Worm (Caenorhabditis elegans) whole organism, L1 larva: ENCODE measurements around the gene sru-39.

Experiments
- ceh-63 ChIP-seq: fragments of 200-800 bp; sonication (Bioruptor generic); optimal IDR thresholded peaks from 2 replicates; lab custom pipeline; 2018; ENCODE audit warnings: mild to moderate bottlenecking, missing genetic modification characterization, missing compliant biosample characterization
- grh-1 ChIP-seq: fragments of 200-800 bp; sonication (Bioruptor generic); IDR thresholded peaks from 2 replicates; pipeline ENCODE4 v1.3.6; 2022; ENCODE audit warnings: missing genetic modification reagents, missing genetic modification characterization, missing compliant biosample characterization
- mep-1 ChIP-seq: fragments of 150-350 bp; optimal IDR thresholded peaks from 2 replicates; lab custom pipeline; 2014; ENCODE audit warnings: missing biosample characterization, missing genetic modification characterization
- nhr-237 ChIP-seq: fragments of 150-350 bp; optimal IDR thresholded peaks from 2 replicates; lab custom pipeline; 2014; ENCODE audit warnings: missing biosample characterization, missing genetic modification characterization
- pag-3 ChIP-seq: sonication (generic microtip); optimal IDR thresholded peaks from 2 replicates; lab custom pipeline; 2017; ENCODE audit warnings: missing genetic modification characterization, mild to moderate bottlenecking, missing compliant biosample characterization, antibody characterized with exemption, borderline replicate concordance; ENCODE audit not compliant: insufficient read depth
- unc-130 ChIP-seq: fragments of 150-350 bp; optimal IDR thresholded peaks from 2 replicates; lab custom pipeline; 2017; ENCODE audit warnings: missing biosample characterization, missing genetic modification characterization, inconsistent platforms
- zip-4 ChIP-seq: fragments of 200-800 bp; sonication (Bioruptor generic); optimal IDR thresholded peaks from 2 replicates; lab custom pipeline; 2018; ENCODE audit warnings: mild to moderate bottlenecking, missing genetic modification characterization, moderate library complexity, missing compliant biosample characterization

DNA sequence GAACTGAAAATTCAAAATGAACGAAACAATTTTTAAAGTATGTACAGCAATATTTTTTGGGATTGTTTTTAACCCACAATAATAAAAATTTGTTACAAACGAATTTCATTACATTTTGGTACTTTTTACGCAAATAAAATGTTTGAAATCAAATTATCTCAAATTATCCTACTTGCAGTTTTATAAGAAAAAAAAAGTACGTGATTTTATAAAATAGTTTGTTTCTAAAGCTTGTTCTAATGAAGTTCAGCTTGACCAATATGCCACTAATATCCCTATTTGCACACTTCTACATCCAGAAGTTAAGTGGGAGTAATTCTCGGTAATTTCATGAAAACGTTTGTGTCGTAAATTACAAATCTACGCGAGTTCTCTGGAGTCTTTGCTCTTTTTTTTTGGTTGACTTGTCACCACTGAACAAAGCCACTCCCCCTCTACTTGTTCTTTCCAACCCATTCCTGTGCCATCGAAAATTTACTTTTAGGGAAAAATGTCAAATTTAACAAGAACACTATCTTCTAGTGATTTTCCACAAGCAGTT lies 40.2 kb downstream of the sru-39 start, which contains the start of gene sru-8:
- no peak for TF ChIP-seq ceh-63 (GFP tag; lab: Kevin White, UChicago)
- no peak for TF ChIP-seq unc-130
- TF ChIP-seq grh-1 (GFP tag; lab: Robert Waterston, UW), result no peak
- no peak for TF ChIP-seq mep-1 (tag; lab: Kevin White, UChicago)
- no peak for TF ChIP-seq pag-3 (tag; lab: Kevin White, UChicago)
- TF ChIP-seq zip-4 (GFP tag; lab: Kevin White, UChicago), result no peak
- no peak for TF ChIP-seq nhr-237 (tag; lab: Kevin White, UChicago)
